Worm (Caenorhabditis elegans) whole organism, L4 larva: ENCODE results near the gene clh-3.

ENCODE experiments used
- D1046.2 ChIP-seq: fragments of 200-800 bp; sonication (Bioruptor generic); IDR thresholded peaks from 2 replicates; pipeline ENCODE4 v1.3.6; 2022; ENCODE audit warnings: missing genetic modification characterization, missing compliant biosample characterization
- F37D6.2 ChIP-seq: sonication (generic microtip); optimal IDR thresholded peaks from 2 replicates; lab custom pipeline; 2016; ENCODE audit warnings: mild to moderate bottlenecking, missing genetic modification characterization, missing compliant biosample characterization
- F44E2.7 ChIP-seq: fragments of 200-800 bp; sonication (Bioruptor generic); IDR thresholded peaks from 2 replicates; pipeline ENCODE4 v2.1.2; 2022; ENCODE audit warnings: missing genetic modification characterization, missing compliant biosample characterization
- T20F7.1 ChIP-seq: fragments of 200-800 bp; sonication (Bioruptor generic); optimal IDR thresholded peaks from 2 replicates; lab custom pipeline; 2018; ENCODE audit warnings: mild to moderate bottlenecking, missing genetic modification characterization, missing compliant biosample characterization
- Y105C5A.15 ChIP-seq: fragments of 200-800 bp; sonication (Bioruptor generic); IDR thresholded peaks from 2 replicates; pipeline ENCODE4 v1.3.6; 2022; ENCODE audit warnings: missing genetic modification characterization, missing compliant biosample characterization
- ZK546.5 ChIP-seq, 2 experiments: sonication (generic microtip); optimal IDR thresholded peaks; 2 replicates each; lab custom pipeline; 2017; ENCODE audit warnings: missing biosample characterization in 2 of 2, missing genetic modification characterization in 2 of 2
- aha-1 ChIP-seq: fragments of 150-350 bp; peaks from one replicate; lab custom pipeline; 2014; ENCODE audit warnings: missing biosample characterization, missing genetic modification characterization
- ama-1 ChIP-seq: fragments of 150-350 bp; optimal IDR thresholded peaks from 2 replicates; lab custom pipeline; 2014; ENCODE audit warnings: inconsistent platforms, mixed read lengths
- arid-1 ChIP-seq: fragments of 200-800 bp; sonication (Bioruptor generic); conservative IDR thresholded peaks from 2 replicates; pipeline ENCODE4 v1.3.6; 2022; ENCODE audit warnings: missing genetic modification reagents, missing genetic modification characterization, missing compliant biosample characterization
- ceh-28 ChIP-seq: fragments of 150-350 bp; optimal IDR thresholded peaks from 2 replicates; lab custom pipeline; 2014; ENCODE audit warnings: missing biosample characterization, missing genetic modification reagents, missing genetic modification characterization
- ceh-32 ChIP-seq: sonication (generic microtip); optimal IDR thresholded peaks from 2 replicates; lab custom pipeline; 2016; ENCODE audit warnings: mild to moderate bottlenecking, missing genetic modification characterization, missing compliant biosample characterization; ENCODE audit not compliant: poor library complexity
- ceh-82 ChIP-seq: sonication (generic microtip); optimal IDR thresholded peaks from 2 replicates; lab custom pipeline; 2017; ENCODE audit warnings: missing biosample characterization, missing genetic modification characterization
- daf-16 ChIP-seq, 3 experiments: sonication (generic microtip); optimal IDR thresholded peaks; 2 replicates each; lab custom pipeline; 2016 to 2017; ENCODE audit warnings: missing genetic modification characterization in 3 of 3, missing genetic modification reagents in 3 of 3, mild to moderate bottlenecking in 2 of 3, missing compliant biosample characterization in 2 of 3, missing biosample characterization in 1 of 3, moderate library complexity in 1 of 3
- daf-19 ChIP-seq: fragments of 200-800 bp; sonication (Bioruptor generic); conservative IDR thresholded peaks from 2 replicates; pipeline ENCODE4 v1.3.6; 2022; ENCODE audit warnings: missing genetic modification characterization, missing compliant biosample characterization
- daf-8 ChIP-seq: fragments of 200-800 bp; sonication (Bioruptor generic); IDR thresholded peaks from 2 replicates; pipeline ENCODE4 v1.3.6; 2022; ENCODE audit warnings: missing genetic modification characterization, missing compliant biosample characterization
- dmd-8 ChIP-seq: fragments of 200-800 bp; sonication (Bioruptor generic); IDR thresholded peaks from 2 replicates; pipeline ENCODE4 v1.3.6; 2022; ENCODE audit warnings: missing genetic modification characterization, missing compliant biosample characterization
- dve-1 ChIP-seq: sonication (generic microtip); optimal IDR thresholded peaks from 2 replicates; lab custom pipeline; 2017; ENCODE audit warnings: antibody characterized with exemption, mild to moderate bottlenecking, missing genetic modification characterization, missing compliant biosample characterization; ENCODE audit not compliant: insufficient read depth
- egl-27 ChIP-seq: sonication (generic microtip); optimal IDR thresholded peaks from 3 replicates; lab custom pipeline; 2017; ENCODE audit warnings: missing biosample characterization, missing genetic modification reagents, missing genetic modification characterization
- gei-8 ChIP-seq: fragments of 200-800 bp; sonication (Bioruptor generic); optimal IDR thresholded peaks from 2 replicates; lab custom pipeline; 2018; ENCODE audit warnings: mild to moderate bottlenecking, missing genetic modification characterization, missing compliant biosample characterization
- hlh-11 ChIP-seq: fragments of 200-800 bp; sonication (Bioruptor generic); optimal IDR thresholded peaks from 2 replicates; lab custom pipeline; 2018; ENCODE audit warnings: mild to moderate bottlenecking, missing genetic modification characterization, missing compliant biosample characterization
- hlh-30 ChIP-seq: sonication (generic microtip); optimal IDR thresholded peaks from 2 replicates; lab custom pipeline; 2017; ENCODE audit warnings: antibody characterized with exemption, mild to moderate bottlenecking, missing genetic modification characterization, missing compliant biosample characterization; ENCODE audit not compliant: insufficient read depth
- hmg-1.1 ChIP-seq: fragments of 200-800 bp; sonication (Bioruptor generic); IDR thresholded peaks from 2 replicates; pipeline ENCODE4 v1.3.6; 2022; ENCODE audit warnings: missing genetic modification reagents, missing genetic modification characterization, missing compliant biosample characterization
- jun-1 ChIP-seq: fragments of 150-350 bp; optimal IDR thresholded peaks from 2 replicates; lab custom pipeline; 2014; ENCODE audit warnings: missing biosample characterization, missing genetic modification reagents, missing genetic modification characterization
- lin-29 ChIP-seq: fragments of 200-800 bp; sonication (Bioruptor generic); IDR thresholded peaks from 2 replicates; pipeline ENCODE4 v1.3.6; 2022; ENCODE audit warnings: missing genetic modification reagents, missing genetic modification characterization, missing compliant biosample characterization
- lin-38 ChIP-seq: fragments of 200-800 bp; sonication (Bioruptor generic); IDR thresholded peaks from 2 replicates; pipeline ENCODE4 v1.3.6; 2022; ENCODE audit warnings: missing genetic modification reagents, missing genetic modification characterization, missing compliant biosample characterization
- lin-39 ChIP-seq: fragments of 150-350 bp; optimal IDR thresholded peaks from 2 replicates; lab custom pipeline; 2014; ENCODE audit warnings: missing biosample characterization, missing genetic modification reagents, missing genetic modification characterization
- lsy-2 ChIP-seq, 2 experiments: fragments of 150-350 bp in 1 of 2; sonication (generic microtip) in 1 of 2; optimal IDR thresholded peaks; 2 replicates each; lab custom pipeline; 2014 to 2017; ENCODE audit warnings: missing biosample characterization in 2 of 2, missing genetic modification characterization in 2 of 2
- madf-9 ChIP-seq: fragments of 200-800 bp; sonication (Bioruptor generic); conservative IDR thresholded peaks from 2 replicates; pipeline ENCODE4 v1.3.6; 2022; ENCODE audit warnings: missing genetic modification reagents, missing genetic modification characterization, missing compliant biosample characterization
- mxl-2 ChIP-seq: fragments of 200-800 bp; sonication (Bioruptor generic); conservative IDR thresholded peaks from 2 replicates; pipeline ENCODE4 v1.3.6; 2022; ENCODE audit warnings: missing genetic modification reagents, missing genetic modification characterization, missing compliant biosample characterization
- nhr-10 ChIP-seq: fragments of 150-350 bp; optimal IDR thresholded peaks from 2 replicates; lab custom pipeline; 2014; ENCODE audit warnings: missing biosample characterization, missing genetic modification characterization
- nhr-102 ChIP-seq: sonication (generic microtip); optimal IDR thresholded peaks from 2 replicates; lab custom pipeline; 2016; ENCODE audit warnings: mild to moderate bottlenecking, missing genetic modification characterization, moderate library complexity, missing compliant biosample characterization
- nhr-11 ChIP-seq: fragments of 150-350 bp; optimal IDR thresholded peaks from 2 replicates; lab custom pipeline; 2014; ENCODE audit warnings: missing biosample characterization, missing genetic modification characterization
- nhr-25 ChIP-seq: sonication (generic microtip); optimal IDR thresholded peaks from 2 replicates; lab custom pipeline; 2017; ENCODE audit warnings: missing genetic modification characterization, mild to moderate bottlenecking, missing compliant biosample characterization, antibody characterized with exemption, moderate library complexity, borderline replicate concordance; ENCODE audit not compliant: insufficient read depth
- nhr-28 ChIP-seq: fragments of 150-350 bp; optimal IDR thresholded peaks from 2 replicates; lab custom pipeline; 2014; ENCODE audit warnings: missing biosample characterization, missing genetic modification characterization
- nhr-48 ChIP-seq: sonication (generic microtip); optimal IDR thresholded peaks from 2 replicates; lab custom pipeline; 2016; ENCODE audit warnings: mild to moderate bottlenecking, missing genetic modification characterization, missing compliant biosample characterization
- nhr-76 ChIP-seq: fragments of 150-350 bp; optimal IDR thresholded peaks from 2 replicates; lab custom pipeline; 2014; ENCODE audit warnings: missing biosample characterization, missing genetic modification characterization
- nhr-77 ChIP-seq: fragments of 150-350 bp; optimal IDR thresholded peaks from 2 replicates; lab custom pipeline; 2014; ENCODE audit warnings: missing biosample characterization, missing genetic modification characterization
- pha-4 ChIP-seq, 2 experiments: fragments of 150-350 bp in 1 of 2; fragments of 200-800 bp in 1 of 2; sonication (Bioruptor generic) in 1 of 2; IDR thresholded peaks in 1 of 2; optimal IDR thresholded peaks in 1 of 2; 2 replicates each; pipeline versions ENCODE4 v1.3.6 to Lab custom; 2014 to 2022; ENCODE audit warnings: missing genetic modification characterization in 2 of 2, missing genetic modification reagents in 2 of 2, missing biosample characterization in 1 of 2, missing compliant biosample characterization in 1 of 2
- pqm-1 ChIP-seq: sonication (generic microtip); optimal IDR thresholded peaks from 2 replicates; lab custom pipeline; 2017; ENCODE audit warnings: missing biosample characterization, missing genetic modification characterization
- set-16 ChIP-seq: fragments of 200-800 bp; sonication (Bioruptor generic); IDR thresholded peaks from 2 replicates; pipeline ENCODE4 v1.3.6; 2022; ENCODE audit warnings: missing genetic modification reagents, missing genetic modification characterization, missing compliant biosample characterization
- spr-3 ChIP-seq: fragments of 200-800 bp; sonication (Bioruptor generic); optimal IDR thresholded peaks from 2 replicates; lab custom pipeline; 2018; ENCODE audit warnings: mild to moderate bottlenecking, missing genetic modification characterization, missing compliant biosample characterization
- tag-97 ChIP-seq: fragments of 200-800 bp; sonication (Bioruptor generic); IDR thresholded peaks from 2 replicates; pipeline ENCODE4 v1.3.6; 2022; ENCODE audit warnings: missing genetic modification characterization, missing compliant biosample characterization
- unc-62 ChIP-seq, 3 experiments: fragments of 150-350 bp in 1 of 3; sonication (generic microtip); optimal IDR thresholded peaks in 2 of 3; peaks in 1 of 3; 1 replicate in 1 of 3; 2 replicates in 2 of 3; lab custom pipeline; 2014 to 2017; ENCODE audit warnings: missing biosample characterization in 3 of 3, missing genetic modification characterization in 3 of 3, missing genetic modification reagents in 3 of 3, missing genotype in 1 of 3
- vab-7 ChIP-seq: fragments of 200-800 bp; sonication (Bioruptor generic); IDR thresholded peaks from 2 replicates; pipeline ENCODE4 v1.3.6; 2022; ENCODE audit warnings: missing genetic modification reagents, missing genetic modification characterization, missing compliant biosample characterization
- zag-1 ChIP-seq: fragments of 150-350 bp; optimal IDR thresholded peaks from 2 replicates; lab custom pipeline; 2014; ENCODE audit warnings: missing biosample characterization, missing genetic modification characterization
- zip-2 ChIP-seq: fragments of 150-350 bp; optimal IDR thresholded peaks from 2 replicates; lab custom pipeline; 2014; ENCODE audit warnings: missing biosample characterization, missing genetic modification characterization

The clh-3 gene

DNA sequence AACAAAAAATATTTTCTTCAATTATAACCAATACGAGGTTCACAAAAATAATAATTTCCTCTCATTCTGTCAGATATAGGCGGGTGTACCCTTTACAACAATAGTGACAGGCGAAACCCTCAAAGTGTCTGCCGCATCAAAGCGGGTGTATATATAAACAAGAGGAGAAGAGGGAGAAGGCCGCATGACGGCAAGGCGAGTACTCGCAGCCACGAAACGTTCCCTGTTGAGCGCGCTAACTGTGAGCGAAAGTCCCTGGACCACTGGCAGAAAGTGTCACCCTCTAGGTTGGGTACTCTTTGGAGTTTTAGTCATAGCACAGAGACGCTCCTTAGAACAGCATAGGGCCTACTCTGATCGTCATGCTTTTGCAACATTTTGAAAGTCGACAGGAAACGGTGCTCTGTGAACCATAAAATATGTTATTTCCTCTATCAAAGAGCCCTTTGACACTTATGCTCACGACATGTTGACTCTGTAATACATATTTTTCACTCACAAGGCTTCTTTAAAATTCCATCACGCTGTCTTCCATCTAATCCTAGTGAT is 25.6 kb downstream of the clh-3 start, which contains the start of gene pcrg-1 (continued):
- TF ChIP-seq F44E2.7 (GFP tag; lab: Robert Waterston, UW) (peak; percentile 55; the same call in 1 of the 2 replicates), egl-27 (tag; lab: Kevin White, UChicago) (no peak), gei-8 (GFP tag; lab: Kevin White, UChicago) (peak; percentile 12), nhr-76 (tag; lab: Kevin White, UChicago) (no peak), hlh-11 (tag; lab: Kevin White, UChicago) (peak; percentile 74), hmg-1.1 (peak; percentile 97), hlh-30 (tag; lab: Kevin White, UChicago) (peak; percentile 69), D1046.2 (peak; percentile 90; the same call in 1 of the 2 replicates), madf-9 (GFP tag; lab: Robert Waterston, UW) (peak; percentile 80), nhr-48 (peak; percentile 67), lin-29 (GFP tag; lab: Robert Waterston, UW) (peak; percentile 79), spr-3 (peak; percentile 59), ceh-28 (tag; lab: Kevin White, UChicago) (no peak), daf-19 (GFP tag; lab: Robert Waterston, UW) (peak; percentile 63; the same call in 1 of the 2 replicates), dve-1 (tag; lab: Kevin White, UChicago) (peak; percentile 57), zip-2 (tag; lab: Kevin White, UChicago) (peak; percentile 35), unc-62 (GFP tag; optimal IDR thresholded peaks at IDR 0.05 in 1 of 2; lab: Kevin White, UChicago) (peak in 1 of 2 experiments; percentile 81), unc-62 (tag; optimal IDR thresholded peaks at IDR 0.05; lab: Kevin White, UChicago) (no peak), nhr-10 (no peak), nhr-25 (tag; lab: Kevin White, UChicago) (peak; percentile 69), nhr-102 (tag; lab: Kevin White, UChicago) (peak; percentile 59), tag-97 (GFP tag; lab: Robert Waterston, UW) (no peak), F37D6.2 (tag; lab: Kevin White, UChicago) (peak; percentile 29), Y105C5A.15 (GFP tag; lab: Robert Waterston, UW) (peak; percentile 90), vab-7 (GFP tag; lab: Robert Waterston, UW) (peak; percentile 93), pha-4 (GFP tag; IDR thresholded peaks at IDR 0.05; lab: Robert Waterston, UW) (peak; percentile 89), pha-4 (tag; optimal IDR thresholded peaks at IDR 0.05; lab: Kevin White, UChicago) (peak; percentile 42), nhr-77 (tag; lab: Kevin White, UChicago) (no peak)
- TF ChIP-seq, all 104 proteins: peak for 69

DNA sequence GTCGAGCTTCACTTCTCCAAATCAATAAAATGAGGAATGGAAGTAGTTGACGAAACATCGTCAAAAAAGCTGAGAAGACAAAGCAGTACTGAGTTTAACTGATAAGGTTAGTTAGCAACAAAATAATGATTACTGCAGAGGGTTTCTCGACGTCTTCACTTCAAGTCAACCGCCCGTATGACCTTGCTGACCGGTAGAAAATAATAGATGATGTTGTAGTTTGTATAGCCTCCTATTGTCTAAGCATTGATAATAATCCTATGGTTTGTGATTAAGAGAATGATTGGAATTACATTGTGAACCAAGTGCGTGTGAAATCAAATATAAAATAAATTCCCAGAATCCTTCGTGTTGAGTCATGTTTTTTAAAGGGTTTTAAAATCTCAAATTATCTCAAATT is 26.4 kb downstream of the clh-3 start, which contains the start of gene E04F6.6:
TSS of gene E04F6.6 (minus strand) at position 258 of the 400 bp plus-strand sequence.
- TF ChIP-seq lsy-2 (tag; optimal IDR thresholded peaks at IDR 0.05; lab: Kevin White, UChicago) (no peak), aha-1 (tag; lab: Kevin White, UChicago) (peak; percentile 30), ama-1 (lab: Kevin White, UChicago) (no peak), nhr-11 (tag; lab: Kevin White, UChicago) (no peak), nhr-28 (tag; lab: Kevin White, UChicago) (peak; percentile 87)

DNA sequence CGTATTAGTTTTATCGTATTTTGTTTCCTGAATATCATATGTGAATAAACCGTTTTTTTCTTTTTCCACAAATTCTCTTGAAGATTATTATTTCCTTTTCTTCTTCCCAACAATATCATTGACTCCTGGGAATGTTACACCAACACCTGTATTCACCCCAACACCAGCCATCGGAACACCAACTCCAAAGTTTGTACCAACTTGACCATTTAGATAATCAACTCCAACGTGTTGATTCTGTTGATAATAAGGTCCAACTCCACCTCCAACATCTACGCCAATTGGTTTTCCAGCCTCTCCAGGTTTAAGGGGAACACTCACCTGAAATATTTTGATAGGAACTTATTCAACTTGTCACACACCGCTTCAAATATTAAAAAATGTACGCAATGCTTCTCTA is 28.3 kb downstream of the clh-3 start:
- TF ChIP-seq aha-1 (tag; lab: Kevin White, UChicago) (peak; percentile 95), ZK546.5 (tag; optimal IDR thresholded peaks at IDR 0.05; lab: Kevin White, UChicago) (no peak), lin-29 (GFP tag; lab: Robert Waterston, UW) (no peak), set-16 (GFP tag; lab: Robert Waterston, UW) (no peak), lin-38 (GFP tag; lab: Robert Waterston, UW) (peak; percentile 17; the same call in 1 of the 2 replicates), mxl-2 (GFP tag; lab: Robert Waterston, UW) (no peak), lin-39 (tag; lab: Kevin White, UChicago) (no peak), pqm-1 (tag; lab: Kevin White, UChicago) (no peak), nhr-76 (tag; lab: Kevin White, UChicago) (no peak), ceh-32 (tag; lab: Kevin White, UChicago) (no peak), T20F7.1 (no peak), ceh-82 (tag; lab: Kevin White, UChicago) (no peak), daf-8 (GFP tag; lab: Robert Waterston, UW) (no peak), jun-1 (tag; lab: Kevin White, UChicago) (no peak), arid-1 (no peak), daf-16 (GFP tag; optimal IDR thresholded peaks at IDR 0.05; lab: Kevin White, UChicago) (no peak), daf-16 (tag; optimal IDR thresholded peaks at IDR 0.05; lab: Kevin White, UChicago) (peak; percentile 14), zag-1 (no peak), hlh-30 (tag; lab: Kevin White, UChicago) (no peak), dmd-8 (GFP tag; lab: Robert Waterston, UW) (0 out of 2 replicates have a peak, but pooled peaks have one; percentile 55)
